Fruit fly (Drosophila melanogaster): ENCODE results near the gene Gli.

Gene Gli

dm6 chr2L:15762466-15762865 lies at the start of gene Gli:
Gli (minus strand) TSS chr2L:15762758.
- TF ChIP-seq psq (optimal IDR thresholded peaks at IDR 0.05): no peak
- TF ChIP-seq Dll (optimal IDR thresholded peaks at IDR 0.05): peak; percentile 75
- no peak for TF ChIP-seq CG8478 (optimal IDR thresholded peaks at IDR 0.05)

DNA sequence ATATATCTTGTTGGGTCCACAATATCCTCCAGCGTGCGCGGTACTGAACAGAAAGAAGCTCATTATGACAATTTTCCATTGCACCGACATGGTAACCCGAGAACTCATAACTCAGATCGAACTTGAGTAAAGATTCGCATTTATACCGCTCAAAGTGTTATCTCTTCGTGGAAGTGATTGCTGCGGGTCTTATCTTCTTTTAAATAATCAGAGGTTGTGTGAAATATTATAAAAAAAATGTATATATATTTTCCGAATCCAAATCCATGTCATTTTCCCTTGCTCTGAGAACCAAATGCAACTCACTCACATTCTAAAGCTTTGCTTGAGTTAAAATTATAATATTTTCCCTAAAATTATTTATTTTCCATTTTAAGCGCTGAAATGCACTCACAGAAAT lies 49.5 kb upstream of the Gli start, which contains the start of gene CG42876:
Gene CG42876, minus strand, starts transcription at position 101 of the 400 bp plus-strand sequence.
- no peak for TF ChIP-seq EcR (GFP tag; optimal IDR thresholded peaks at IDR 0.05)
- TF ChIP-seq Dll (optimal IDR thresholded peaks at IDR 0.05): no peak
- TF ChIP-seq usp (GFP tag; optimal IDR thresholded peaks at IDR 0.05): no peak
- no peak for TF ChIP-seq CG8478 (optimal IDR thresholded peaks at IDR 0.05)
- TF ChIP-seq psq (optimal IDR thresholded peaks at IDR 0.05): no peak
- no peak for TF ChIP-seq pan (optimal IDR thresholded peaks at IDR 0.05)

DNA sequence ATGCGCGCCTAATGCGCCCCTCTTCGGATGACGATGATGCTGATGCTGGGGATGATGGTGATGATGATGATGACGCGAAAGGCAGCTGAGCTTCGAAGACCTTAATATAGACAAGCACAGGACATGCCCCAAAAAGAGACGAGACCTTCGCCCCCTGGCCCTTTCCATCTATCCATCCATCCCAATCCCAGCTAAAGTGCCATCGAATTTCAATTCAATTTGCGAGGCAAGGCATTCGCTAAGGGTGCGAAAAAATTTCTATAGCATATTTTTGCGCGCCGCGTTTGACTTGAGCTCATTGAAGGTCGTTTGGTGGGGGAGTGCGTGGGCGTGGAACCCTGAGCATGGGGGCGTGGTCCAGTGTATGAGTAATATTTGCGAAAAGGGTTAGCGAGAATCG lies 33.7 kb upstream of the Gli start:
- no peak for TF ChIP-seq psq (optimal IDR thresholded peaks at IDR 0.05)
- TF ChIP-seq Dll (optimal IDR thresholded peaks at IDR 0.05): no peak
- TF ChIP-seq usp (GFP tag; optimal IDR thresholded peaks at IDR 0.05): no peak

DNA sequence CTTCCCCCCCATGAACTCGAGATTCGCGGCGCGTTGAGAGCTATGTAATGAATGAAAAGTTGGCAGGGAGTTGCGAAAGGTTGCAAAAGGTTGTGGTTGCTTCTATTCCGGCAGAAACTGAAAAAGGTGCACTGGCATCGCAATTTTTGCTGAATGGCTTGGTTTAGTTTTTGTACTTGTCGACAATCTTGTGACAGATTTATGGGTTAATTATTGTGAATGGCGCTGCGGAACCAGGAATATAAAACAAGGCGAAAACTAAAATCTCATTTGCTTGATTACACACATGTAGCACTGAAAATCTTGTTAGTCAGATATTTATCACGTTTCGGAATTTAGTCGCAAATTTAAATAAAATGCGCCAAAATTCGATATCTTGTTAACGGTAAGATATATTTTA lies 21.2 kb upstream of the Gli start, which contains the start of gene t-Grip91:
Gene t-Grip91, plus strand, starts transcription at position 301 of the 400 bp plus-strand sequence.
- no peak for TF ChIP-seq usp (GFP tag; optimal IDR thresholded peaks at IDR 0.05)

dm6 chr2L:15782996-15783395 lies 20.4 kb upstream of the Gli start:
- TF ChIP-seq psq (optimal IDR thresholded peaks at IDR 0.05) (no peak), pan (optimal IDR thresholded peaks at IDR 0.05) (no peak), CG8478 (optimal IDR thresholded peaks at IDR 0.05) (no peak), Dll (optimal IDR thresholded peaks at IDR 0.05) (no peak), EcR (GFP tag; optimal IDR thresholded peaks at IDR 0.05) (no peak), usp (GFP tag; optimal IDR thresholded peaks at IDR 0.05) (no peak)

- TF ChIP-seq EcR (GFP tag; optimal IDR thresholded peaks at IDR 0.05) (no peak), psq (optimal IDR thresholded peaks at IDR 0.05) (no peak), Dll (optimal IDR thresholded peaks at IDR 0.05) (no peak), pan (optimal IDR thresholded peaks at IDR 0.05) (no peak), CG8478 (optimal IDR thresholded peaks at IDR 0.05) (no peak), usp (GFP tag; optimal IDR thresholded peaks at IDR 0.05) (no peak)
Observed at dm6 chr2L:15776752-15777151, 14.2 kb upstream of the Gli start, which contains the start of gene CG43760. CG43760 (minus strand) TSS chr2L:15776852.

dm6 chr2L:15773013-15773412 lies 10.5 kb upstream of the Gli start, which contains the start of gene CG31826:
CG31826 (minus strand) TSS chr2L:15773113.
- TF ChIP-seq psq (optimal IDR thresholded peaks at IDR 0.05) (no peak), pan (optimal IDR thresholded peaks at IDR 0.05) (no peak), Dll (optimal IDR thresholded peaks at IDR 0.05) (no peak), usp (GFP tag; optimal IDR thresholded peaks at IDR 0.05) (no peak), CG8478 (optimal IDR thresholded peaks at IDR 0.05) (no peak), EcR (GFP tag; optimal IDR thresholded peaks at IDR 0.05) (no peak)

- no peak for TF ChIP-seq Dll (optimal IDR thresholded peaks at IDR 0.05)
- TF ChIP-seq EcR (GFP tag; optimal IDR thresholded peaks at IDR 0.05): no peak
- TF ChIP-seq usp (GFP tag; optimal IDR thresholded peaks at IDR 0.05): no peak
- TF ChIP-seq psq (optimal IDR thresholded peaks at IDR 0.05): no peak
- TF ChIP-seq pan (optimal IDR thresholded peaks at IDR 0.05): no peak
- no peak for TF ChIP-seq CG8478 (optimal IDR thresholded peaks at IDR 0.05)
Observed at dm6 chr2L:15770978-15771377, 8.4 kb upstream of the Gli start, which contains the start of gene Ku80. Ku80 (minus strand) TSS chr2L:15771159.

- TF ChIP-seq CG8478 (optimal IDR thresholded peaks at IDR 0.05) (no peak), pan (optimal IDR thresholded peaks at IDR 0.05) (no peak), usp (GFP tag; optimal IDR thresholded peaks at IDR 0.05) (no peak), EcR (GFP tag; optimal IDR thresholded peaks at IDR 0.05) (no peak), psq (optimal IDR thresholded peaks at IDR 0.05) (no peak)
Observed at dm6 chr2L:15768097-15768496, 5.5 kb upstream of the Gli start, which contains the start of gene wek. wek (minus strand) TSS chr2L:15768349.

DNA sequence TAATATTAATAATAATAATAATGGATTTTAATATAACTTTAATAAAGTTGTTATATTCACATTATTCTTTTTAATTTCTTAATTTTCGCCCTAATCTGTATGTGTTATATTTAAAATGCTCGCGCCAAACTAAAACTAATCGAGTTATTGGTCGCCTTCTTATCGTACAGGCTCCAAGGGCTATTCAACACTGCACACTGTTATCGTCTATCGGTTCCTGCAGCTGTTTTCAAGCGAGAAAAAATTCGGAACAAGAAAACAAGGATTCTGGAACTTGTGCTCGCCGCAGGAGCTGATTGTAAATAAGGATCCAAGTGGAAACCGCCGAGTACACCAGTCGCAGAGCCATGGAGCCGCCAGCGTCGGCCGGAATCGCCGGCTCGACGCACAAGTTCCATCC lies 1.5 kb upstream of the Gli start, which contains the start of gene CG3793:
Gene CG3793, plus strand, starts transcription at position 192 of the 400 bp plus-strand sequence.
- TF ChIP-seq CG8478 (optimal IDR thresholded peaks at IDR 0.05): no peak
- no peak for TF ChIP-seq usp (GFP tag; optimal IDR thresholded peaks at IDR 0.05)
- TF ChIP-seq psq (optimal IDR thresholded peaks at IDR 0.05): no peak
- no peak for TF ChIP-seq Dll (optimal IDR thresholded peaks at IDR 0.05)
- TF ChIP-seq EcR (GFP tag; optimal IDR thresholded peaks at IDR 0.05): no peak
- TF ChIP-seq pan (optimal IDR thresholded peaks at IDR 0.05): no peak

DNA sequence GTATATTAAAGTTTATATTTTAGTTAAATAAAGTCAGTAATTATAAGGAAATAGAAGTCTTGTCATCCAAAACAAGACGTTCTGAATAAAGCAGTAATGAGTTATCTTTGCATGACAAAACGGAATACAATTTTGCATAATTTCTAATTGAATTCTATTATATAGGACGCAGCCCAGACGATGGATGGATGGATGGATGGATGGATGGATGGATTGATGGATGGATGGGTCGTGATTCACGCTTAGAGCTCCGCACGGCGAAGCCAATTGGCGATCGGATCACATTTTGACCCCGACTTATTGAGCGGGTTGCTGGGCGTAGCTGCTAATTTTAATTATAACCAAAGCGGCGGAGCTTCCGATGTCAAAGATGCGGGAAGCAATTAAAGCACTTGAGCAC lies 843 bp upstream of the Gli start:
- TF ChIP-seq CG8478 (optimal IDR thresholded peaks at IDR 0.05) (no peak), Dll (optimal IDR thresholded peaks at IDR 0.05) (no peak), usp (GFP tag; optimal IDR thresholded peaks at IDR 0.05) (no peak), EcR (GFP tag; optimal IDR thresholded peaks at IDR 0.05) (no peak), pan (optimal IDR thresholded peaks at IDR 0.05) (no peak), psq (optimal IDR thresholded peaks at IDR 0.05) (no peak)

DNA sequence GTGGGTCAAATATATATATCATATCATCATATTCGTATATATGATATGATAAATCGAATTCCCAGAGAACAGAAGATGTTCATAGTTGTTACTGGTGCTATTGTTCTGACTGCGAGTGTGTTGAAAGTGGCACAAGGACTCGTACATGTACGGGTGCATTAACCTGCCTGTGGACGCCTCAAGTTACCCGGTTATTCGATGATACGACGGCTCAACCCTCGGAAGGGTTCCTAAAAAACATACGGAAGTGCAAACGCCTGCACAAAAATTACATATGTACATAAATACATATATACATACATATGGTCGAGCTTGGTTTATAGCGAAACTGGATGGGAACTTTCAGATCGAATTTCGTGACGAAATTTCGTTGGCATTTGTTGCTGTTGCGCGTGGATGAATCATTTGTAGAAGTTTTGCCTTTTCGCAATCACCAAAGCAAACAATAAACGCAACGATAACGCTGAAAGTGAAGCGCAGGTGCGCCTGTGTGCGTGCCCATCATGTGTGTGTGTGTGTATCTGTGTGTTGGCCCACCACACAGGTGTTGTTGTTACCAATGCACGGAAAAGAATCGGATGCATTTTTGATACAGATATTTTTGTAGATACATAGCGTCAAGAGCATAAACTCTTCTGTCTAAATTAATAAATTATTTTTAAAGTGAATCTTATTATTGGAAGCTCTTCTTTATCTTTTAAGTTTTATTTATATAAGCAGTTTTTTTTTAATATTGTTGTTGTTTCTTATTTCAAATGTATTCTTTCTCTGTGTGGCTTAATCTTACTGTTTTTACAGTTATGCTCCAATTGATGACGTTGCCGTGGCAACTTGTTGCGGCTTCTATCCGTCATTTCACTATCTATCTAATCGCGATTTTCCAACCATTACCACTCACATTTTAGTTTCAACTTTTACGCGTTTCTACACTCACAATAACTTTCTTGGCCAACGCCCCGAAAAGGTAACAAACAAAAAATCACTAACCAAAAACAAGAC lies 850 bp downstream of the Gli start:
- no peak for TF ChIP-seq Dll (optimal IDR thresholded peaks at IDR 0.05)
- TF ChIP-seq usp (GFP tag; optimal IDR thresholded peaks at IDR 0.05): no peak
- TF ChIP-seq psq (optimal IDR thresholded peaks at IDR 0.05): no peak
- TF ChIP-seq EcR (GFP tag; optimal IDR thresholded peaks at IDR 0.05): no peak
- TF ChIP-seq pan (optimal IDR thresholded peaks at IDR 0.05): no peak
- TF ChIP-seq CG8478 (optimal IDR thresholded peaks at IDR 0.05): no peak
